Worm (Caenorhabditis elegans): ENCODE measurements around the gene dnj-25.

Gene dnj-25

DNA sequence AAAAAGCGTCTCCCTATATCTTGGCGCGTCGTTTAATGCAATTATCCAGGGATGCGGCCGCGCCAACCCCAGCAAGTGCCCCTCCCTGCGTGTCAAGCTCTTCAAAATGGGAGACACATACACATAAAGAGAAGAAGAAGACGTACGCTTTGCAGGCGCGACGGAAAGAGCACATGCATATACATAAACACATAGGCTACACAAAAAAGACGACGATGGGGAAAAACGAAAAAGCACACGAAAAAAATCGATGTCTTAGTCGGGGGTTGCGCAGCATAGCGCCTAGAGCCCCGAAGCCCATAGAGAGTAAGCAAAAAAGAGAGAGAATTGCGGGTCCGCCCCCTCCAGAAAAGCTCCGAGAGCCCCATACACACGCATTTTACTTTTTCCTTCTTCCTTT is 45.0 kb upstream of the dnj-25 start, which contains the start of gene tpan-1 (continued):
- TF ChIP-seq lin-1 (GFP tag; IDR thresholded peaks at IDR 0.05) (no peak), F10B5.3 (tag; optimal IDR thresholded peaks at IDR 0.05) (no peak), nhr-10 (tag; optimal IDR thresholded peaks at IDR 0.05) (no peak), ctbp-1 (GFP tag; IDR thresholded peaks at IDR 0.05) (peak; percentile 82; the same call in 1 of the 2 replicates), ztf-11 (tag; optimal IDR thresholded peaks at IDR 0.05) (no peak), ceh-20 (GFP tag; IDR thresholded peaks at IDR 0.05) (no peak), lin-38 (GFP tag; IDR thresholded peaks at IDR 0.05) (no peak), R02D3.7 (tag; optimal IDR thresholded peaks at IDR 0.05) (no peak), rbr-2 (tag; optimal IDR thresholded peaks at IDR 0.05) (peak; percentile 84)

DNA sequence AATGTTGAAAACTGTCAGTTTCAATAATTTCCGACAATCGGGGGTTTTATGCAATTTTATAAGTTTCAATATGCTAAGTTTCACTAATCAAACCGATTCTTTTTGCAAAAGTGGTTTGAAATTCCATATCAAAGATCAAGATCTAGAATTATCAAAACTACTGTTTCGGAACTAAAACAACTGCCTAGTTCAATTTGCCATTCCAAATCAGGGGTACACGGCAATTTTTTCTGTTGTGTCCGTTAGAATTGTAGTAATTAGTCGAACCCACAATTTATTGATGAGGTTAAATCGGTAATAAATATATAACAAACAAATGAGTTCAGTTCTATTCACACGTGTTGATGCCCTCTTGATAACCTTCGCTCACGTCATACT is 41.7 kb upstream of the dnj-25 start:
- TF ChIP-seq daf-16 (GFP tag; optimal IDR thresholded peaks at IDR 0.05) (no peak), daf-16 (tag; optimal IDR thresholded peaks at IDR 0.05) (peak; percentile 63), fkh-10 (GFP tag; optimal IDR thresholded peaks at IDR 0.05) (no peak), unc-62 (GFP tag; optimal IDR thresholded peaks at IDR 0.05 in 1 of 2) (peak in 1 of 2 experiments; percentile 86), unc-62 (tag; optimal IDR thresholded peaks at IDR 0.05) (no peak), nhr-28 (tag; optimal IDR thresholded peaks at IDR 0.05) (peak; percentile 17), duxl-1 (tag; optimal IDR thresholded peaks at IDR 0.05; ENCODE audit: poor library complexity) (no peak)

DNA sequence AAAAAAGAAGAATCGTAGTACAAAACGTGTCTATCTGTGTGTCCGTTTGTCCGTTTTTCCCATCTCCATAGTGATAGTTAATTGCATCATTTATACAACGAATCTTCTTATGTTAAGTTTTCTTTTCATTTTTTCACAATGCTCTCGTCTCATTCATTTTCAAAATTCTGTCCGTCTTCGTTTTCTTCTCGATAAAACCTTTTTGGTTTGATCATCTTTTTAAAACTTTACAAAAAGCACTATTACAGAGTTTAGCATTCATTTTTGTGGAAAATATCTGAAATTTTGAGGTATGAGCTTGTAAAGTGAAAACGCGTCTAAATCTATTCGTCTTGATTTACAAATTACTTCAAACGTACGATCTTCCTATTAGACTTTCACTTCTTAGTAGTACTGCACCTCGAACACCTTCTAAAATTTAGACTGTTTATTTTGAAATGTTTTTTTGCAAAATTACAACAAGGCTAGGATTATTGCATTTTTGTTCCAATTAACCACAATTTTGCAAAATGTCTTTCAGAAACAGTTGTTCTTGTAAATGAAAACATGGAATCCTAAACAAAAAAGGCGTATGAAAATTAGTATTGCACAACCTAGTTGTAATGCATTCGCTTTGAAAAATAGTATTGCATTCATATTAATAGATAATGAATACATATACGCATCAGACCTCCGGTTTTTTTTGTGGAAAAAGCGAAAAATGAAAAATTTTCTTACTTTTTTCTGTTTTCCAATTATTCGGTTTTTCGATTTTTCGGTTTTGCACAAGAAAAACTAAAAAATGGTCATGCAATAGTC is 41.1 kb upstream of the dnj-25 start:
- TF ChIP-seq nhr-102 (tag; optimal IDR thresholded peaks at IDR 0.05): peak; percentile 59
- peak; percentile 25 for TF ChIP-seq dve-1 (tag; optimal IDR thresholded peaks at IDR 0.05; ENCODE audit: insufficient read depth)
- TF ChIP-seq nhr-25 (tag; optimal IDR thresholded peaks at IDR 0.05; ENCODE audit: borderline replicate concordance, insufficient read depth): no peak
- TF ChIP-seq daf-16 (GFP tag; optimal IDR thresholded peaks at IDR 0.05): no peak
- peak; percentile 7 for TF ChIP-seq daf-16 (tag; optimal IDR thresholded peaks at IDR 0.05)
- peak; percentile 84 for TF ChIP-seq ama-1 (optimal IDR thresholded peaks at IDR 0.05)
- TF ChIP-seq aha-1 (tag): peak; percentile 64
- 0 out of 2 replicates have a peak, but pooled peaks have one; percentile 8 for TF ChIP-seq mdt-29 (GFP tag; IDR thresholded peaks at IDR 0.05)
- no peak for TF ChIP-seq mes-2 (tag; optimal IDR thresholded peaks at IDR 0.05; ENCODE audit: poor library complexity, severe bottlenecking)
- peak; percentile 12; the same call in 1 of the 2 replicates for TF ChIP-seq pha-4 (GFP tag; IDR thresholded peaks at IDR 0.05)
- TF ChIP-seq pha-4 (tag; optimal IDR thresholded peaks at IDR 0.05): no peak
- TF ChIP-seq dpl-1 (GFP tag; optimal IDR thresholded peaks at IDR 0.05): no peak
- no peak for TF ChIP-seq daf-8 (GFP tag; IDR thresholded peaks at IDR 0.05)
- peak; percentile 10 for TF ChIP-seq hlh-30 (tag; optimal IDR thresholded peaks at IDR 0.05; ENCODE audit: insufficient read depth)
- peak; percentile 30 to 52 for TF ChIP-seq hif-1 (tag; optimal IDR thresholded peaks at IDR 0.05)
- no peak for TF ChIP-seq F49E8.2 (tag; optimal IDR thresholded peaks at IDR 0.05; ENCODE audit: borderline replicate concordance)
- peak; percentile 14; the same call in 1 of the 2 replicates for TF ChIP-seq nhr-42 (GFP tag; IDR thresholded peaks at IDR 0.05)
- no peak for TF ChIP-seq arid-1 (GFP tag; conservative IDR thresholded peaks at IDR 0.05)
- TF ChIP-seq mep-1 (tag; optimal IDR thresholded peaks at IDR 0.05): peak; percentile 63

DNA sequence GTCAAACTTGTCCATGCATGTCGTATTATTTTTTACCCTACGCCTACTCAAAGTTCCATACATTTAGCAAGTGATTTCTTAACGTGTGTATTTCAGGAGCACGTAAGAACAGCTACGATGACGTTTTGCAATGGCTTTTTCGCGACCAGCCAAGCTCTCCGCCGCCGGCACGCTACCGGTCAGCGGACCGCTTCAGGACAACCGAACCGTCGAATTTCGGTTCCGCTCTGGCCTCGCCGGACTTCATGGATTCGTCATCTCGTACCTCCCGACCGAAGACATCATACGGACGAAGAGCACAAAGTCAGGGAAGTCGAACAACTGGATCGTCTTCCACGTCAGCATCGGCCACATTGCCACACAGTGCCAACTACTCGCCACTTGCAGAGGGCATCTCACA is 39.5 kb upstream of the dnj-25 start:
- TF ChIP-seq snpc-4 (tag; optimal IDR thresholded peaks at IDR 0.05) (no peak), set-16 (GFP tag; IDR thresholded peaks at IDR 0.05) (peak; percentile 88), cey-2 (tag; optimal IDR thresholded peaks at IDR 0.05; ENCODE audit: borderline replicate concordance, insufficient read depth) (no peak), unc-39 (tag; optimal IDR thresholded peaks at IDR 0.05) (no peak), ceh-32 (tag; optimal IDR thresholded peaks at IDR 0.05; ENCODE audit: poor library complexity) (no peak), nhr-41 (GFP tag; IDR thresholded peaks at IDR 0.05) (no peak), nhr-10 (tag; optimal IDR thresholded peaks at IDR 0.05) (no peak), unc-62 (GFP tag; optimal IDR thresholded peaks at IDR 0.05 in 1 of 2) (peak in 1 of 2 experiments; percentile 5), unc-62 (tag; optimal IDR thresholded peaks at IDR 0.05) (no peak)

All from whole organism, L4 larva.